Worm (Caenorhabditis elegans): ENCODE measurements around the gene W06D12.6.

W06D12.6 gene

DNA sequence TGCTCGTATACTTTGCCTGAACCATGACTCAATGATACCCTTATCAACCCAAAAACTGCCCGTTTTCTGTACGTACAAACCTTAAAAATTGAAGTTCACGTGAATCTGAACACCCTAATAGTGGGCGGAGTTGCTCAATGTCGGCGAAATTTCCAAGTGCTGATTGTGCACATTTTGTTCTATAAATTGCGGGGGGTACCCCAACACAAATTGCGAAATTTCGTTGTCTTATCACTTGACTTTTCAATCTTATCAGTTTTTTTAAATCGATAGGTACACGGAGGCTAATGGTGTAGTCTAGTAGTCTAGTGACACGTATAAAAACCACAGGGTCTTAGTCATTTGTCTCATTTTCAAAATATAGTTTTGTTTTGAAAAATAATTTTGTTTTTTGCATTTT is 46.7 kb upstream of the W06D12.6 start, which contains the start of gene fbxa-108 (continued):
- no peak for TF ChIP-seq nhr-25 (tag; optimal IDR thresholded peaks at IDR 0.05; ENCODE audit: borderline replicate concordance, insufficient read depth)
- TF ChIP-seq ceh-32 (tag; optimal IDR thresholded peaks at IDR 0.05; ENCODE audit: poor library complexity) = no peak
- TF ChIP-seq ceh-82 (tag; optimal IDR thresholded peaks at IDR 0.05) = no peak
- TF ChIP-seq rbr-2 (tag; optimal IDR thresholded peaks at IDR 0.05) = no peak
- no peak for TF ChIP-seq zfp-2 (tag; optimal IDR thresholded peaks at IDR 0.05)
- TF ChIP-seq sdz-12 (GFP tag; optimal IDR thresholded peaks at IDR 0.05) = no peak
- TF ChIP-seq zip-2 (tag; optimal IDR thresholded peaks at IDR 0.05) = no peak
- peak; percentile 94 for TF ChIP-seq nhr-28 (tag; optimal IDR thresholded peaks at IDR 0.05)
- peak; percentile 43 for TF ChIP-seq mes-2 (tag; optimal IDR thresholded peaks at IDR 0.05; ENCODE audit: poor library complexity, severe bottlenecking)
- TF ChIP-seq daf-12 (tag; optimal IDR thresholded peaks at IDR 0.05) = no peak
- no peak for TF ChIP-seq duxl-1 (tag; optimal IDR thresholded peaks at IDR 0.05; ENCODE audit: poor library complexity)
- TF ChIP-seq egl-43 (GFP tag; IDR thresholded peaks at IDR 0.05) = no peak
- TF ChIP-seq attf-4 (tag; optimal IDR thresholded peaks at IDR 0.05) = no peak
- no peak for TF ChIP-seq zip-11 (GFP tag; IDR thresholded peaks at IDR 0.05)
- no peak for TF ChIP-seq Y75B8A.6 (GFP tag; IDR thresholded peaks at IDR 0.05)
- TF ChIP-seq Y105C5A.15 (GFP tag; IDR thresholded peaks at IDR 0.05) = no peak
- TF ChIP-seq spr-3 (GFP tag; optimal IDR thresholded peaks at IDR 0.05) = no peak
- no peak for TF ChIP-seq dmd-9 (GFP tag; IDR thresholded peaks at IDR 0.05)
- TF ChIP-seq dmd-6 (GFP tag; IDR thresholded peaks at IDR 0.05) = peak; percentile 97
- no peak for TF ChIP-seq F10B5.3 (tag; optimal IDR thresholded peaks at IDR 0.05)
- peak; percentile 85 for TF ChIP-seq php-3 (GFP tag; IDR thresholded peaks at IDR 0.05)
- TF ChIP-seq ctbp-1 (GFP tag; IDR thresholded peaks at IDR 0.05) = no peak
- TF ChIP-seq pqm-1 (tag; optimal IDR thresholded peaks at IDR 0.05) = peak; percentile 97
- peak; percentile 91 for TF ChIP-seq nhr-48 (tag; optimal IDR thresholded peaks at IDR 0.05)
- no peak for TF ChIP-seq lin-15B (tag; optimal IDR thresholded peaks at IDR 0.05)
- no peak for TF ChIP-seq Y48G9A.11 (GFP tag; IDR thresholded peaks at IDR 0.05)
- peak; percentile 46 for TF ChIP-seq hlh-30 (tag; optimal IDR thresholded peaks at IDR 0.05; ENCODE audit: insufficient read depth)
- no peak for TF ChIP-seq nhr-237 (tag; optimal IDR thresholded peaks at IDR 0.05)
- no peak for TF ChIP-seq snpc-1.2 (GFP tag; IDR thresholded peaks at IDR 0.05)
- TF ChIP-seq saeg-2 (GFP tag; IDR thresholded peaks at IDR 0.05) = no peak
- TF ChIP-seq F26F4.8 (GFP tag; conservative IDR thresholded peaks at IDR 0.05) = no peak
- TF ChIP-seq nhr-77 (tag; optimal IDR thresholded peaks at IDR 0.05) = peak; percentile 90
- TF ChIP-seq nhr-102 (tag; optimal IDR thresholded peaks at IDR 0.05) = peak; percentile 78
- TF ChIP-seq mep-1 (tag; optimal IDR thresholded peaks at IDR 0.05) = peak; percentile 56
- TF ChIP-seq nhr-41 (GFP tag; IDR thresholded peaks at IDR 0.05) = no peak
- TF ChIP-seq F37D6.2 (tag; optimal IDR thresholded peaks at IDR 0.05) = no peak
- TF ChIP-seq zag-1 (tag; optimal IDR thresholded peaks at IDR 0.05) = no peak
- TF ChIP-seq tra-1 (GFP tag; IDR thresholded peaks at IDR 0.05) = peak; percentile 64; the same call in 1 of the 2 replicates
- no peak for TF ChIP-seq ama-1 (optimal IDR thresholded peaks at IDR 0.05)
- TF ChIP-seq F44E2.7 (GFP tag; IDR thresholded peaks at IDR 0.05) = no peak
- no peak for TF ChIP-seq ceh-62 (tag; optimal IDR thresholded peaks at IDR 0.05)
- no peak for TF ChIP-seq ztf-7 (tag; optimal IDR thresholded peaks at IDR 0.05)
- no peak for TF ChIP-seq nhr-76 (tag; optimal IDR thresholded peaks at IDR 0.05)
- peak; percentile 7 to 45 for TF ChIP-seq hif-1 (tag; optimal IDR thresholded peaks at IDR 0.05)
- no peak for TF ChIP-seq aly-2 (tag; optimal IDR thresholded peaks at IDR 0.05)
- no peak for TF ChIP-seq daf-8 (GFP tag; IDR thresholded peaks at IDR 0.05)
- no peak for TF ChIP-seq nhr-42 (GFP tag; IDR thresholded peaks at IDR 0.05)
- no peak for TF ChIP-seq Y5F2A.4 (GFP tag; optimal IDR thresholded peaks at IDR 0.05)
- TF ChIP-seq T20F7.1 (GFP tag; optimal IDR thresholded peaks at IDR 0.05) = no peak
- TF ChIP-seq lin-38 (GFP tag; IDR thresholded peaks at IDR 0.05) = no peak
- no peak for TF ChIP-seq madf-9 (GFP tag; conservative IDR thresholded peaks at IDR 0.05)
- no peak for TF ChIP-seq madf-5 (GFP tag; IDR thresholded peaks at IDR 0.05)

Measured in whole organism, L4 larva.